Fruit fly (Drosophila melanogaster): ENCODE data around the gene Nlp.

- TF ChIP-seq CG10348 (GFP tag; IDR thresholded peaks at IDR 0.05) (no peak), CG8301 (tag; optimal IDR thresholded peaks at IDR 0.05) (no peak), CG9948 (tag; optimal IDR thresholded peaks at IDR 0.05) (no peak)
These were observed 9.6 kb upstream of the Nlp start, which contains the start of the genes CG7903 and Sas-6 for dm6 chr3R:29995035-29995434.

Data from whole organism, pupa.